Worm (Caenorhabditis elegans) whole organism, L1 larva: ENCODE data around the gene T10D4.7.

Source experiments
- C04F5.9 ChIP-seq: sonication (generic microtip); optimal IDR thresholded peaks from 2 replicates; lab custom pipeline; 2016; ENCODE audit warnings: missing genetic modification characterization, missing compliant biosample characterization
- C16A3.4 ChIP-seq: fragments of 150-350 bp; optimal IDR thresholded peaks from 2 replicates; lab custom pipeline; 2014; ENCODE audit warnings: missing biosample characterization, missing genetic modification characterization
- C34B4.2 ChIP-seq: sonication (generic microtip); optimal IDR thresholded peaks from 2 replicates; lab custom pipeline; 2017; ENCODE audit warnings: mild to moderate bottlenecking, missing genetic modification characterization, missing compliant biosample characterization
- Y116A8C.19 ChIP-seq: sonication (generic microtip); optimal IDR thresholded peaks from 2 replicates; lab custom pipeline; 2016; ENCODE audit warnings: missing compliant biosample characterization, missing genetic modification characterization, borderline replicate concordance
- alr-1 ChIP-seq: fragments of 200-800 bp; sonication (Bioruptor generic); optimal IDR thresholded peaks from 2 replicates; lab custom pipeline; 2018; ENCODE audit warnings: borderline replicate concordance, mild to moderate bottlenecking, missing genetic modification characterization, missing compliant biosample characterization
- aly-2 ChIP-seq: fragments of 150-350 bp; optimal IDR thresholded peaks from 2 replicates; lab custom pipeline; 2014; ENCODE audit warnings: missing biosample characterization, missing genetic modification characterization
- blmp-1 ChIP-seq: fragments of 150-350 bp; optimal IDR thresholded peaks from 2 replicates; lab custom pipeline; 2014; ENCODE audit warnings: missing biosample characterization, missing genetic modification characterization
- ceh-8 ChIP-seq: fragments of 200-800 bp; sonication (Bioruptor generic); optimal IDR thresholded peaks from 2 replicates; lab custom pipeline; 2018; ENCODE audit warnings: mild to moderate bottlenecking, missing genetic modification characterization, moderate library complexity, missing compliant biosample characterization
- ceh-82 ChIP-seq, 3 experiments: fragments of 150-350 bp in 1 of 3; sonication (generic microtip) in 2 of 3; optimal IDR thresholded peaks; 2 replicates each; lab custom pipeline; 2014 to 2017; ENCODE audit warnings: missing biosample characterization in 3 of 3, missing genetic modification characterization in 3 of 3
- ces-1 ChIP-seq: fragments of 150-350 bp; optimal IDR thresholded peaks from 2 replicates; lab custom pipeline; 2014; ENCODE audit warnings: missing biosample characterization, missing genetic modification reagents, missing genetic modification characterization
- dsc-1 ChIP-seq: sonication (generic microtip); optimal IDR thresholded peaks from 2 replicates; lab custom pipeline; 2016; ENCODE audit warnings: mild to moderate bottlenecking, missing genetic modification characterization, missing compliant biosample characterization
- efl-1 ChIP-seq, 4 experiments: fragments of 150-350 bp; optimal IDR thresholded peaks in 3 of 4; peaks in 1 of 4; 1 replicate in 1 of 4; 2 replicates in 3 of 4; lab custom pipeline; 2014; ENCODE audit warnings: missing biosample characterization in 2 of 4, missing genetic modification characterization in 2 of 4, missing genetic modification reagents in 2 of 4
- egl-13 ChIP-seq: sonication (generic microtip); optimal IDR thresholded peaks from 2 replicates; lab custom pipeline; 2016; ENCODE audit warnings: missing genotype, missing genetic modification reagents, missing genetic modification characterization, missing compliant biosample characterization
- egl-27 ChIP-seq, 2 experiments: fragments of 150-350 bp in 1 of 2; sonication (generic microtip); optimal IDR thresholded peaks; 3 replicates each; lab custom pipeline; 2017 to 2018; ENCODE audit warnings: missing biosample characterization in 2 of 2, missing genetic modification characterization in 2 of 2, missing genetic modification reagents in 2 of 2
- elt-3 ChIP-seq, 6 experiments: fragments of 150-350 bp in 1 of 6; sonication (generic microtip); optimal IDR thresholded peaks; 2 replicates each; lab custom pipeline; 2017 to 2018; ENCODE audit warnings: missing biosample characterization in 6 of 6, missing genetic modification characterization in 6 of 6, inconsistent platforms in 1 of 6
- ets-5 ChIP-seq: fragments of 200-800 bp; sonication (Bioruptor generic); IDR thresholded peaks from 2 replicates; pipeline ENCODE4 v1.3.6; 2022; ENCODE audit warnings: missing genetic modification characterization, missing compliant biosample characterization
- fkh-10 ChIP-seq: sonication (generic microtip); optimal IDR thresholded peaks from 2 replicates; lab custom pipeline; 2017; ENCODE audit warnings: missing biosample characterization, missing genetic modification reagents, missing genetic modification characterization
- fkh-8 ChIP-seq: sonication (generic microtip); optimal IDR thresholded peaks from 2 replicates; lab custom pipeline; 2016; ENCODE audit warnings: mild to moderate bottlenecking, missing genetic modification characterization, missing compliant biosample characterization
- fos-1 ChIP-seq: fragments of 150-350 bp; optimal IDR thresholded peaks from 2 replicates; lab custom pipeline; 2014; ENCODE audit warnings: missing biosample characterization, missing genetic modification characterization
- grh-1 ChIP-seq: fragments of 200-800 bp; sonication (Bioruptor generic); IDR thresholded peaks from 2 replicates; pipeline ENCODE4 v1.3.6; 2022; ENCODE audit warnings: missing genetic modification reagents, missing genetic modification characterization, missing compliant biosample characterization
- hlh-17 ChIP-seq: fragments of 200-800 bp; sonication (Bioruptor generic); optimal IDR thresholded peaks from 2 replicates; lab custom pipeline; 2018; ENCODE audit warnings: missing genetic modification characterization, mild to moderate bottlenecking, missing compliant biosample characterization, moderate library complexity, borderline replicate concordance
- hpl-2 ChIP-seq: fragments of 150-350 bp; optimal IDR thresholded peaks from 2 replicates; lab custom pipeline; 2014; ENCODE audit warnings: missing biosample characterization, missing genetic modification reagents, missing genetic modification characterization
- isw-1 ChIP-seq: fragments of 200-800 bp; sonication (Bioruptor generic); IDR thresholded peaks from 2 replicates; pipeline ENCODE4 v1.3.6; 2022; ENCODE audit warnings: missing genetic modification characterization, missing compliant biosample characterization
- jun-1 ChIP-seq: fragments of 150-350 bp; optimal IDR thresholded peaks from 2 replicates; lab custom pipeline; 2014; ENCODE audit warnings: missing biosample characterization, missing genetic modification reagents, missing genetic modification characterization
- lin-14 ChIP-seq: fragments of 200-800 bp; sonication (Bioruptor generic); optimal IDR thresholded peaks from 2 replicates; lab custom pipeline; 2018; ENCODE audit warnings: mild to moderate bottlenecking, missing genetic modification characterization, moderate library complexity, missing compliant biosample characterization
- lin-35 ChIP-seq, 2 experiments: fragments of 150-350 bp; optimal IDR thresholded peaks; 2 replicates each; lab custom pipeline; 2014; ENCODE audit warnings: missing biosample characterization in 2 of 2, missing genetic modification characterization in 2 of 2, missing genetic modification reagents in 2 of 2
- mab-9 ChIP-seq: fragments of 200-800 bp; sonication (Bioruptor generic); IDR thresholded peaks from 2 replicates; pipeline ENCODE4 v1.3.6; 2022; ENCODE audit warnings: missing genetic modification reagents, missing genetic modification characterization, missing compliant biosample characterization
- nhr-20 ChIP-seq: sonication (generic microtip); optimal IDR thresholded peaks from 2 replicates; lab custom pipeline; 2016; ENCODE audit warnings: mild to moderate bottlenecking, missing genetic modification characterization, missing compliant biosample characterization
- nhr-71 ChIP-seq: sonication (generic microtip); optimal IDR thresholded peaks from 2 replicates; lab custom pipeline; 2016; ENCODE audit warnings: mild to moderate bottlenecking, missing genetic modification characterization, moderate library complexity, missing compliant biosample characterization
- nhr-76 ChIP-seq: sonication (generic microtip); optimal IDR thresholded peaks from 2 replicates; lab custom pipeline; 2017; ENCODE audit warnings: missing biosample characterization, missing genetic modification characterization
- nhr-77 ChIP-seq: fragments of 150-350 bp; optimal IDR thresholded peaks from 2 replicates; lab custom pipeline; 2014; ENCODE audit warnings: missing biosample characterization, missing genetic modification characterization
- nhr-84 ChIP-seq: sonication (generic microtip); optimal IDR thresholded peaks from 2 replicates; lab custom pipeline; 2017; ENCODE audit warnings: missing biosample characterization, missing genetic modification characterization
- nhr-85 ChIP-seq: sonication (generic microtip); peaks from one replicate; lab custom pipeline; 2016; ENCODE audit warnings: missing genetic modification characterization, inconsistent platforms, missing compliant biosample characterization
- nhr-90 ChIP-seq: sonication (generic microtip); optimal IDR thresholded peaks from 2 replicates; lab custom pipeline; 2016; ENCODE audit warnings: mild to moderate bottlenecking, missing genetic modification characterization, missing compliant biosample characterization; ENCODE audit not compliant: poor library complexity
- pag-3 ChIP-seq: sonication (generic microtip); optimal IDR thresholded peaks from 2 replicates; lab custom pipeline; 2017; ENCODE audit warnings: missing genetic modification characterization, mild to moderate bottlenecking, missing compliant biosample characterization, antibody characterized with exemption, borderline replicate concordance; ENCODE audit not compliant: insufficient read depth
- skn-1 ChIP-seq: fragments of 150-350 bp; optimal IDR thresholded peaks from 2 replicates; lab custom pipeline; 2014; ENCODE audit warnings: missing biosample characterization, missing genetic modification characterization
- snpc-4 ChIP-seq: fragments of 150-350 bp; optimal IDR thresholded peaks from 2 replicates; lab custom pipeline; 2014; ENCODE audit warnings: missing biosample characterization, missing genetic modification characterization
- snu-23 ChIP-seq: sonication (generic microtip); optimal IDR thresholded peaks from 2 replicates; lab custom pipeline; 2016; ENCODE audit warnings: missing genetic modification characterization, missing compliant biosample characterization
- sup-37 ChIP-seq: fragments of 200-800 bp; sonication (Bioruptor generic); optimal IDR thresholded peaks from 2 replicates; lab custom pipeline; 2018; ENCODE audit warnings: mild to moderate bottlenecking, missing genetic modification characterization, missing compliant biosample characterization
- swsn-7 ChIP-seq: sonication (generic microtip); optimal IDR thresholded peaks from 2 replicates; lab custom pipeline; 2016; ENCODE audit warnings: missing genetic modification characterization, missing compliant biosample characterization
- tbx-2 ChIP-seq: sonication (generic microtip); optimal IDR thresholded peaks from 2 replicates; lab custom pipeline; 2016; ENCODE audit warnings: missing genetic modification characterization, missing compliant biosample characterization
- tlp-1 ChIP-seq: fragments of 150-350 bp; optimal IDR thresholded peaks from 2 replicates; lab custom pipeline; 2014; ENCODE audit warnings: missing biosample characterization, missing genetic modification characterization
- unc-62 ChIP-seq: fragments of 150-350 bp; optimal IDR thresholded peaks from 2 replicates; lab custom pipeline; 2014; ENCODE audit warnings: missing biosample characterization, missing genetic modification reagents, missing genetic modification characterization
- unc-86 ChIP-seq: sonication (generic microtip); optimal IDR thresholded peaks from 2 replicates; lab custom pipeline; 2016; ENCODE audit warnings: missing genetic modification characterization, missing compliant biosample characterization
- zag-1 ChIP-seq: fragments of 150-350 bp; optimal IDR thresholded peaks from 2 replicates; lab custom pipeline; 2014; ENCODE audit warnings: missing biosample characterization, missing genetic modification characterization
- zip-4 ChIP-seq: fragments of 200-800 bp; sonication (Bioruptor generic); optimal IDR thresholded peaks from 2 replicates; lab custom pipeline; 2018; ENCODE audit warnings: mild to moderate bottlenecking, missing genetic modification characterization, moderate library complexity, missing compliant biosample characterization
- ztf-4 ChIP-seq: fragments of 150-350 bp; optimal IDR thresholded peaks from 2 replicates; lab custom pipeline; 2014; ENCODE audit warnings: missing biosample characterization, missing genetic modification characterization

T10D4.7 gene

ce11 chrII:3071012-3071749, 46.4 kb upstream of the T10D4.7 start, which contains the start of gene Y25C1A.7:
Gene Y25C1A.7 (minus strand): TSS chrII:3071062.
- TF ChIP-seq swsn-7 (no peak), efl-1 (optimal IDR thresholded peaks at IDR 0.05; lab: Kevin White, UChicago) (no peak), efl-1 (GFP tag; optimal IDR thresholded peaks at IDR 0.05 in 1 of 2; lab: Kevin White, UChicago) (peak in 1 of 2 experiments; percentile 12), nhr-85 (tag; lab: Kevin White, UChicago) (peak; percentile 12)

DNA sequence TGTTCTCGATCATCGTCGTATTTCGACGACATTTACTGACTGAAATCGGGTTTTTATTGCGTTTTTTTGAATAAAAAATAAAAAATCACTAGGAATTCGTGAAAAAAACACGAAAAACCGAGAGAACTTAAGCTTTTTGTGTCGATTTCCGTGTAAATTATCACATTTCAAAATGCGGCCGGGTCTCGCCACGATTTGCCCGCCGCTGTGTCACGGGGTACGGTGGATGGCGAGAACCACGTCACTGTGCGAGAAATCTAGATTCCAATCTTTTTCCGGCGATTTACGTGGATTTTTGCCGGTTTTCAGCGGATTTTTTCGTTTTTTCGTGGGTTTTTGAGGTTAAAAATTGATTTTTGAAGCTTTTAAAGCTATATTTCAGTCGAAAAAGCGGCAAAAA, 40.7 kb upstream of the T10D4.7 start, which contains the start of gene Y25C1A.8:
TSS of gene Y25C1A.8 (minus strand) at position 45 of the 400 bp plus-strand sequence.
- TF ChIP-seq ces-1 (GFP tag; lab: Kevin White, UChicago): no peak
- peak; percentile 84 for TF ChIP-seq sup-37 (GFP tag; lab: Kevin White, UChicago)
- peak; percentile 94 for TF ChIP-seq nhr-71
- no peak for TF ChIP-seq pag-3 (tag; lab: Kevin White, UChicago)
- TF ChIP-seq zip-4 (GFP tag; lab: Kevin White, UChicago): peak; percentile 87
- peak in 1 of 2 experiments; percentile 45 for TF ChIP-seq egl-27 (tag; optimal IDR thresholded peaks at IDR 0.05; lab: Kevin White, UChicago)
- TF ChIP-seq egl-13 (tag; lab: Kevin White, UChicago): peak; percentile 86
- peak; percentile 85 for TF ChIP-seq skn-1 (tag; lab: Kevin White, UChicago)
- TF ChIP-seq dsc-1 (tag; lab: Kevin White, UChicago): no peak
- TF ChIP-seq lin-35 (GFP tag; optimal IDR thresholded peaks at IDR 0.05; lab: Kevin White, UChicago): peak; percentile 81 to 89
- peak; percentile 93 for TF ChIP-seq fkh-8 (tag; lab: Kevin White, UChicago)
- no peak for TF ChIP-seq Y116A8C.19
- TF ChIP-seq snu-23 (GFP tag; lab: Kevin White, UChicago): peak; percentile 95
- TF ChIP-seq alr-1 (tag; lab: Kevin White, UChicago): no peak
- peak; percentile 86 for TF ChIP-seq mab-9 (GFP tag; lab: Robert Waterston, UW)
- TF ChIP-seq unc-86 (tag; lab: Kevin White, UChicago): peak; percentile 90
- peak; percentile 89 for TF ChIP-seq grh-1 (GFP tag; lab: Robert Waterston, UW)
- peak; percentile 31 for TF ChIP-seq nhr-76 (tag; lab: Kevin White, UChicago)
- TF ChIP-seq zag-1 (tag; lab: Kevin White, UChicago): no peak
- TF ChIP-seq C16A3.4 (tag; lab: Kevin White, UChicago): peak; percentile 89
- TF ChIP-seq isw-1: peak; percentile 90
- TF ChIP-seq nhr-20 (tag; lab: Kevin White, UChicago): no peak
- TF ChIP-seq blmp-1: peak; percentile 43
- peak; percentile 88 for TF ChIP-seq hpl-2 (GFP tag; lab: Kevin White, UChicago)
- peak; percentile 85 for TF ChIP-seq ceh-8
- TF ChIP-seq ceh-82 (tag; optimal IDR thresholded peaks at IDR 0.05; lab: Kevin White, UChicago): peak; percentile 86 to 96 (median 94)
- peak; percentile 92 to 95 for TF ChIP-seq efl-1 (optimal IDR thresholded peaks at IDR 0.05; lab: Kevin White, UChicago)
- peak; percentile 80 to 98 for TF ChIP-seq efl-1 (GFP tag; optimal IDR thresholded peaks at IDR 0.05 in 1 of 2; lab: Kevin White, UChicago)
- TF ChIP-seq ets-5: no peak
- TF ChIP-seq ztf-4 (tag; lab: Kevin White, UChicago): peak; percentile 86
- TF ChIP-seq C34B4.2 (tag; lab: Kevin White, UChicago): peak; percentile 78
- TF ChIP-seq nhr-90 (tag; lab: Kevin White, UChicago): no peak
- TF ChIP-seq unc-62 (GFP tag; lab: Kevin White, UChicago): no peak
- no peak for TF ChIP-seq nhr-84 (tag; lab: Kevin White, UChicago)
- peak; percentile 87 for TF ChIP-seq fkh-10 (GFP tag; lab: Kevin White, UChicago)
- peak; percentile 100 for TF ChIP-seq C04F5.9
- peak; percentile 58 for TF ChIP-seq aly-2 (tag; lab: Kevin White, UChicago)
- TF ChIP-seq hlh-17 (GFP tag; lab: Kevin White, UChicago): no peak
- peak; percentile 75 for TF ChIP-seq fos-1
- peak; percentile 78 for TF ChIP-seq snpc-4 (tag; lab: Kevin White, UChicago)
- TF ChIP-seq nhr-77 (tag; lab: Kevin White, UChicago): peak; percentile 56
- TF ChIP-seq jun-1: peak; percentile 81
- TF ChIP-seq nhr-85 (tag; lab: Kevin White, UChicago): peak; percentile 94
- TF ChIP-seq tbx-2 (tag; lab: Kevin White, UChicago): peak; percentile 94
- no peak for TF ChIP-seq tlp-1
- TF ChIP-seq lin-14 (GFP tag; lab: Kevin White, UChicago): peak; percentile 93
- peak in 3 of 6 experiments; percentile 14 to 80 (median 74) for TF ChIP-seq elt-3 (tag; optimal IDR thresholded peaks at IDR 0.05; lab: Kevin White, UChicago)
